Fruit fly (Drosophila melanogaster) whole organism, embryonic: ENCODE measurements around the gene CG10208.

Experiments
- Adf1 ChIP-seq: fragments of 200-800 bp; sonication (Bioruptor generic); IDR thresholded peaks from 2 replicates; pipeline ENCODE4 v1.3.6; 2022; ENCODE audit warnings: missing biosample characterization, missing genetic modification characterization
- B-H1 ChIP-seq: fragments of 200-800 bp; sonication (Bioruptor generic); IDR thresholded peaks from 3 replicates; pipeline ENCODE4 v1.3.6; 2022; ENCODE audit warnings: missing biosample characterization, missing genetic modification characterization
- B-H2 ChIP-seq: fragments of 200-800 bp; sonication (Bioruptor generic); optimal IDR thresholded peaks from 2 replicates; lab custom pipeline; 2018; ENCODE audit warnings: missing biosample characterization, mild to moderate bottlenecking, missing genetic modification characterization
- CG10979 ChIP-seq: fragments of 200-800 bp; sonication (Bioruptor generic); optimal IDR thresholded peaks from 2 replicates; lab custom pipeline; 2018; ENCODE audit warnings: missing biosample characterization, mild to moderate bottlenecking, missing genetic modification characterization, moderate library complexity
- CG11695 ChIP-seq: fragments of 200-800 bp; sonication (Bioruptor generic); IDR thresholded peaks from 3 replicates; pipeline ENCODE4 v1.3.6; 2022; ENCODE audit warnings: missing biosample characterization, missing genetic modification characterization
- CG14710 ChIP-seq: fragments of 200-800 bp; sonication (Bioruptor generic); optimal IDR thresholded peaks from 3 replicates; lab custom pipeline; 2019; ENCODE audit warnings: missing biosample characterization, mild to moderate bottlenecking, missing genetic modification characterization, moderate library complexity
- CG1602 ChIP-seq: fragments of 200-800 bp; sonication (Bioruptor generic); optimal IDR thresholded peaks from 3 replicates; lab custom pipeline; 2016; ENCODE audit warnings: missing biosample characterization, missing genetic modification characterization
- CG18764 ChIP-seq: fragments of 200-800 bp; sonication (Bioruptor generic); optimal IDR thresholded peaks from 3 replicates; lab custom pipeline; 2016; ENCODE audit warnings: missing biosample characterization, missing genetic modification characterization
- CG31365 ChIP-seq: fragments of 200-800 bp; sonication (Bioruptor generic); optimal IDR thresholded peaks from 2 replicates; lab custom pipeline; 2018; ENCODE audit warnings: missing biosample characterization, mild to moderate bottlenecking, missing genetic modification characterization
- CG3163 ChIP-seq: fragments of 200-800 bp; sonication (Bioruptor generic); optimal IDR thresholded peaks from 3 replicates; lab custom pipeline; 2016; ENCODE audit warnings: missing biosample characterization, missing genetic modification characterization
- CG33213 ChIP-seq: fragments of 200-800 bp; sonication (Bioruptor generic); optimal IDR thresholded peaks from 3 replicates; lab custom pipeline; 2016; ENCODE audit warnings: missing biosample characterization, missing genetic modification characterization
- CG42726 ChIP-seq: fragments of 200-800 bp; sonication (Bioruptor generic); IDR thresholded peaks from 2 replicates; pipeline ENCODE4 v1.3.6; 2022; ENCODE audit warnings: missing biosample characterization, missing genetic modification characterization; ENCODE audit not compliant: partially characterized antibody
- CG43689 ChIP-seq: fragments of 200-800 bp; sonication (Bioruptor generic); IDR thresholded peaks from 2 replicates; pipeline ENCODE4 v1.3.6; 2022; ENCODE audit warnings: missing biosample characterization, missing genetic modification characterization
- CG6272 ChIP-seq: fragments of 200-800 bp; sonication (Bioruptor generic); IDR thresholded peaks from 2 replicates; pipeline ENCODE4 v1.3.6; 2022; ENCODE audit warnings: missing biosample characterization, missing genetic modification characterization
- CG6654 ChIP-seq: fragments of 200-800 bp; sonication (Bioruptor generic); optimal IDR thresholded peaks from 2 replicates; lab custom pipeline; 2017; ENCODE audit warnings: missing biosample characterization, mild to moderate bottlenecking, missing genetic modification characterization
- CG7372 ChIP-seq: fragments of 200-800 bp; sonication (Bioruptor generic); IDR thresholded peaks from 2 replicates; pipeline ENCODE4 v1.3.6; 2022; ENCODE audit warnings: missing biosample characterization, missing genetic modification characterization
- CG7928 ChIP-seq: fragments of 200-800 bp; sonication (Bioruptor generic); optimal IDR thresholded peaks from 2 replicates; lab custom pipeline; 2017; ENCODE audit warnings: missing biosample characterization, mild to moderate bottlenecking, missing genetic modification characterization
- CHES-1-like ChIP-seq: fragments of 200-800 bp; sonication (Bioruptor generic); optimal IDR thresholded peaks from 2 replicates; lab custom pipeline; 2016; ENCODE audit warnings: missing biosample characterization, missing genetic modification characterization
- D19B ChIP-seq: fragments of 200-800 bp; sonication (Bioruptor generic); optimal IDR thresholded peaks from 2 replicates; lab custom pipeline; 2017; ENCODE audit warnings: missing biosample characterization, mild to moderate bottlenecking, missing genetic modification characterization
- Dfd ChIP-seq, 2 experiments: fragments of >200 bp; optimal IDR thresholded peaks; 2 replicates each; lab custom pipeline; 2017; ENCODE audit warnings: missing biosample characterization in 2 of 2, missing genetic modification characterization in 2 of 2
- Dp ChIP-seq: fragments of 200-800 bp; sonication (Bioruptor generic); optimal IDR thresholded peaks from 2 replicates; lab custom pipeline; 2018; ENCODE audit warnings: missing biosample characterization, mild to moderate bottlenecking, missing genetic modification characterization, moderate library complexity
- E2f2 ChIP-seq: fragments of 200-800 bp; sonication (Bioruptor generic); IDR thresholded peaks from 2 replicates; pipeline ENCODE4 v1.3.6; 2022; ENCODE audit warnings: missing biosample characterization, missing genetic modification characterization
- HLHmδ ChIP-seq: fragments of 200-800 bp; sonication (Bioruptor generic); optimal IDR thresholded peaks from 2 replicates; lab custom pipeline; 2018; ENCODE audit warnings: missing biosample characterization, mild to moderate bottlenecking, missing genetic modification characterization, moderate library complexity
- Hr39 ChIP-seq: fragments of >200 bp; optimal IDR thresholded peaks from 2 replicates; lab custom pipeline; 2017
- Hr78 ChIP-seq, 2 experiments: fragments of 200-800 bp in 1 of 2; fragments of >200 bp in 1 of 2; sonication (Bioruptor generic) in 1 of 2; optimal IDR thresholded peaks; 2 replicates each; lab custom pipeline; 2017 to 2019; ENCODE audit warnings: missing biosample characterization in 2 of 2, missing genetic modification characterization in 2 of 2, mild to moderate bottlenecking in 1 of 2, moderate library complexity in 1 of 2
- Kr ChIP-seq: fragments of 200-800 bp; sonication (Bioruptor generic); optimal IDR thresholded peaks from 2 replicates; lab custom pipeline; 2017; ENCODE audit warnings: missing biosample characterization, mild to moderate bottlenecking, missing genetic modification characterization
- MTF-1 ChIP-seq: fragments of 200-800 bp; sonication (Bioruptor generic); optimal IDR thresholded peaks from 2 replicates; lab custom pipeline; 2018; ENCODE audit warnings: missing biosample characterization, mild to moderate bottlenecking, missing genetic modification characterization, borderline replicate concordance
- Max ChIP-seq: fragments of 200-800 bp; sonication (Bioruptor generic); optimal IDR thresholded peaks from 2 replicates; lab custom pipeline; 2016; ENCODE audit warnings: missing biosample characterization, mild to moderate bottlenecking, missing genetic modification characterization
- Nf-YA ChIP-seq: fragments of 200-800 bp; sonication (Bioruptor generic); IDR thresholded peaks from 2 replicates; pipeline ENCODE4 v1.3.6; 2022; ENCODE audit warnings: missing biosample characterization, missing genetic modification characterization
- Scr ChIP-seq: fragments of 200-800 bp; sonication (Bioruptor generic); IDR thresholded peaks from 2 replicates; pipeline ENCODE4 v1.3.6; 2022; ENCODE audit warnings: missing biosample characterization, missing genetic modification characterization; ENCODE audit not compliant: partially characterized antibody
- Xbp1 ChIP-seq: fragments of 200-800 bp; sonication (Bioruptor generic); optimal IDR thresholded peaks from 3 replicates; lab custom pipeline; 2016; ENCODE audit warnings: missing biosample characterization, mild to moderate bottlenecking, missing genetic modification characterization
- YL-1 ChIP-seq: fragments of 200-800 bp; sonication (Bioruptor generic); optimal IDR thresholded peaks from 3 replicates; lab custom pipeline; 2017; ENCODE audit warnings: missing biosample characterization, mild to moderate bottlenecking, missing genetic modification characterization
- ab ChIP-seq: fragments of 200-800 bp; sonication (Bioruptor generic); optimal IDR thresholded peaks from 2 replicates; lab custom pipeline; 2016; ENCODE audit warnings: missing biosample characterization, missing genetic modification characterization
- amos ChIP-seq: fragments of 200-800 bp; sonication (Bioruptor generic); IDR thresholded peaks from 2 replicates; pipeline ENCODE4 v1.3.6; 2022; ENCODE audit warnings: missing biosample characterization, missing genetic modification characterization; ENCODE audit not compliant: partially characterized antibody
- chif ChIP-seq, 2 experiments: fragments of 200-800 bp; sonication (Bioruptor generic); optimal IDR thresholded peaks; 3 replicates each; lab custom pipeline; 2016; ENCODE audit warnings: missing biosample characterization in 2 of 2, missing genetic modification characterization in 2 of 2
- crol ChIP-seq: fragments of 200-800 bp; sonication (Bioruptor generic); IDR thresholded peaks from 2 replicates; pipeline ENCODE4 v1.3.6; 2022; ENCODE audit warnings: missing biosample characterization, missing genetic modification characterization
- crp ChIP-seq, 2 experiments: fragments of 200-800 bp; sonication (Bioruptor generic); optimal IDR thresholded peaks; 2 replicates in 1 of 2; 3 replicates in 1 of 2; lab custom pipeline; 2017; ENCODE audit warnings: missing biosample characterization in 2 of 2, missing genetic modification characterization in 2 of 2, mild to moderate bottlenecking in 1 of 2, moderate library complexity in 1 of 2
- dm ChIP-seq: fragments of 200-800 bp; sonication (Bioruptor generic); optimal IDR thresholded peaks from 3 replicates; lab custom pipeline; 2016; ENCODE audit warnings: missing biosample characterization, missing genetic modification characterization
- dmrt11E ChIP-seq: fragments of 200-800 bp; sonication (Bioruptor generic); optimal IDR thresholded peaks from 3 replicates; lab custom pipeline; 2018; ENCODE audit warnings: missing biosample characterization, mild to moderate bottlenecking, missing genetic modification characterization, moderate library complexity
- fd102C ChIP-seq: fragments of 200-800 bp; sonication (Bioruptor generic); optimal IDR thresholded peaks from 2 replicates; lab custom pipeline; 2018; ENCODE audit warnings: missing biosample characterization, mild to moderate bottlenecking, missing genetic modification characterization, moderate library complexity
- grau ChIP-seq: fragments of 200-800 bp; optimal IDR thresholded peaks from 3 replicates; lab custom pipeline; 2019; ENCODE audit warnings: missing biosample characterization, mild to moderate bottlenecking, missing genetic modification characterization, moderate library complexity
- insv ChIP-seq, 2 experiments: fragments of 200-800 bp; sonication (Bioruptor generic); optimal IDR thresholded peaks; 3 replicates each; lab custom pipeline; 2016 to 2018; ENCODE audit warnings: missing biosample characterization in 2 of 2, missing genetic modification characterization in 2 of 2
- jing ChIP-seq: fragments of 200-800 bp; sonication (Bioruptor generic); optimal IDR thresholded peaks from 2 replicates; lab custom pipeline; 2018; ENCODE audit warnings: missing biosample characterization, mild to moderate bottlenecking, missing genetic modification characterization
- lmd ChIP-seq: fragments of 200-800 bp; sonication (Bioruptor generic); IDR thresholded peaks from 2 replicates; pipeline ENCODE4 v1.3.6; 2022; ENCODE audit warnings: missing biosample characterization, missing genetic modification characterization
- nom ChIP-seq: fragments of 200-800 bp; sonication (Bioruptor generic); optimal IDR thresholded peaks from 2 replicates; lab custom pipeline; 2017; ENCODE audit warnings: missing biosample characterization, missing genetic modification characterization, mild to moderate bottlenecking, moderate library complexity, missing genetic modification reagents
- schlank ChIP-seq: fragments of 200-800 bp; sonication (Bioruptor generic); optimal IDR thresholded peaks from 2 replicates; lab custom pipeline; 2018; ENCODE audit warnings: missing biosample characterization, mild to moderate bottlenecking, missing genetic modification characterization
- sens ChIP-seq: fragments of 200-800 bp; sonication (Bioruptor generic); peaks from one replicate; lab custom pipeline; 2016; ENCODE audit warnings: missing biosample characterization, missing genetic modification characterization
- sens-2 ChIP-seq: fragments of 200-800 bp; sonication (Bioruptor generic); IDR thresholded peaks from 2 replicates; pipeline ENCODE4 v1.3.6; 2022; ENCODE audit warnings: missing biosample characterization, missing genetic modification characterization
- sisA ChIP-seq: fragments of 200-800 bp; sonication (Bioruptor generic); IDR thresholded peaks from 2 replicates; pipeline ENCODE4 v1.3.6; 2022; ENCODE audit warnings: missing biosample characterization, missing genetic modification characterization

Gene CG10208

dm6 chr3R:23757912-23758607, 15.9 kb downstream of the CG10208 start, which contains the start of the genes PTPMT1 and Hrd3 (continued):
- TF ChIP-seq Xbp1: peak; percentile 99
- peak in 1 of 2 experiments; percentile 95 for TF ChIP-seq Dfd (GFP tag; optimal IDR thresholded peaks at IDR 0.05; lab: Kevin White, UChicago)
- TF ChIP-seq B-H1 (GFP tag; lab: Robert Waterston, UW): peak; percentile 92
- peak; percentile 100 for TF ChIP-seq sens
- TF ChIP-seq Adf1 (GFP tag; lab: Robert Waterston, UW): peak; percentile 79
- peak; percentile 97 for TF ChIP-seq B-H2 (GFP tag; lab: Kevin White, UChicago)
- TF ChIP-seq E2f2 (GFP tag; lab: Robert Waterston, UW): peak; percentile 79
- TF ChIP-seq Scr (GFP tag; lab: Robert Waterston, UW): 0 out of 2 replicates have a peak, but pooled peaks have one; percentile 26
- peak; percentile 99 for TF ChIP-seq Max (GFP tag; lab: Kevin White, UChicago)
- TF ChIP-seq sisA (GFP tag; lab: Robert Waterston, UW): peak; percentile 97
- TF ChIP-seq CHES-1-like (GFP tag; lab: Kevin White, UChicago): peak; percentile 97
- peak; percentile 95 for TF ChIP-seq CG6272 (GFP tag; lab: Robert Waterston, UW)
- peak; percentile 96 for TF ChIP-seq CG18764
- TF ChIP-seq Hr78 (GFP tag; optimal IDR thresholded peaks at IDR 0.05; lab: Kevin White, UChicago): peak in 1 of 2 experiments; percentile 95
- TF ChIP-seq CG3163: peak; percentile 86
- TF ChIP-seq CG33213 (GFP tag; lab: Kevin White, UChicago): peak; percentile 94
- peak; percentile 98 for TF ChIP-seq CG14710 (tag; lab: Kevin White, UChicago)
- TF ChIP-seq grau (tag; lab: Kevin White, UChicago): peak; percentile 98
- peak; percentile 98 for TF ChIP-seq lmd (GFP tag; lab: Robert Waterston, UW)
- peak; percentile 97 to 98 for TF ChIP-seq chif (GFP tag; optimal IDR thresholded peaks at IDR 0.05; lab: Kevin White, UChicago)
- TF ChIP-seq Nf-YA (GFP tag; lab: Robert Waterston, UW): peak; percentile 83
- peak; percentile 93 for TF ChIP-seq jing (GFP tag; lab: Kevin White, UChicago)
- peak; percentile 84 for TF ChIP-seq Kr
- TF ChIP-seq MTF-1 (GFP tag; lab: Kevin White, UChicago): peak; percentile 86
- TF ChIP-seq insv (GFP tag; optimal IDR thresholded peaks at IDR 0.05; lab: Kevin White, UChicago): peak; percentile 76 to 85
- peak; percentile 93 for TF ChIP-seq schlank (tag; lab: Kevin White, UChicago)
- TF ChIP-seq D19B (GFP tag; lab: Kevin White, UChicago): peak; percentile 96
- TF ChIP-seq HLHmδ (GFP tag; lab: Kevin White, UChicago): no peak
- peak; percentile 82 for TF ChIP-seq CG43689 (GFP tag; lab: Robert Waterston, UW)
- peak; percentile 99 for TF ChIP-seq dmrt11E
- peak; percentile 96 for TF ChIP-seq nom (GFP tag; lab: Kevin White, UChicago)
- peak; percentile 82 for TF ChIP-seq CG7928 (GFP tag; lab: Kevin White, UChicago)
- peak; percentile 97 for TF ChIP-seq CG11695 (GFP tag; lab: Robert Waterston, UW)
- peak; percentile 90 for TF ChIP-seq sens-2 (GFP tag; lab: Robert Waterston, UW)
- peak; percentile 92 for TF ChIP-seq dm (GFP tag; lab: Kevin White, UChicago)
- TF ChIP-seq CG7372: peak; percentile 95
- peak; percentile 78 for TF ChIP-seq CG31365 (tag; lab: Kevin White, UChicago)
- peak; percentile 93 for TF ChIP-seq CG6654
- TF ChIP-seq CG10979: peak; percentile 98
- TF ChIP-seq CG42726 (GFP tag; lab: Robert Waterston, UW): no peak
- TF ChIP-seq crp (GFP tag; optimal IDR thresholded peaks at IDR 0.05; lab: Kevin White, UChicago): peak; percentile 27 to 77
- peak; percentile 99 for TF ChIP-seq YL-1 (GFP tag; lab: Kevin White, UChicago)
- peak; percentile 73 for TF ChIP-seq fd102C (GFP tag; lab: Kevin White, UChicago)
- TF ChIP-seq Dp (GFP tag; lab: Kevin White, UChicago): peak; percentile 36
- peak; percentile 99 for TF ChIP-seq CG1602
- peak; percentile 95 for TF ChIP-seq ab (GFP tag; lab: Kevin White, UChicago)
- peak; percentile 63; the same call in 1 of the 2 replicates for TF ChIP-seq crol (GFP tag; lab: Robert Waterston, UW)
- TF ChIP-seq Hr39: no peak
- TF ChIP-seq amos (GFP tag; lab: Robert Waterston, UW): peak; percentile 27; the same call in 1 of the 2 replicates
